Worm (Caenorhabditis elegans) whole organism, L4 larva: ENCODE data around the gene ssna-1.

ENCODE experiments used
- F10B5.3 ChIP-seq: sonication (generic microtip); optimal IDR thresholded peaks from 2 replicates; lab custom pipeline; 2016; ENCODE audit warnings: mild to moderate bottlenecking, missing genetic modification characterization, missing compliant biosample characterization
- F26F4.8 ChIP-seq: fragments of 200-800 bp; sonication (Bioruptor generic); conservative IDR thresholded peaks from 2 replicates; pipeline ENCODE4 v1.3.6; 2022; ENCODE audit warnings: missing genetic modification characterization, missing compliant biosample characterization
- F44E2.7 ChIP-seq: fragments of 200-800 bp; sonication (Bioruptor generic); IDR thresholded peaks from 2 replicates; pipeline ENCODE4 v2.1.2; 2022; ENCODE audit warnings: missing genetic modification characterization, missing compliant biosample characterization
- T20F7.1 ChIP-seq: fragments of 200-800 bp; sonication (Bioruptor generic); optimal IDR thresholded peaks from 2 replicates; lab custom pipeline; 2018; ENCODE audit warnings: mild to moderate bottlenecking, missing genetic modification characterization, missing compliant biosample characterization
- T26A8.4 ChIP-seq: fragments of 200-800 bp; sonication (Bioruptor generic); IDR thresholded peaks from 2 replicates; pipeline ENCODE4 v1.3.6; 2022; ENCODE audit warnings: missing genetic modification characterization, missing compliant biosample characterization
- Y105C5A.15 ChIP-seq: fragments of 200-800 bp; sonication (Bioruptor generic); IDR thresholded peaks from 2 replicates; pipeline ENCODE4 v1.3.6; 2022; ENCODE audit warnings: missing genetic modification characterization, missing compliant biosample characterization
- Y48G9A.11 ChIP-seq: fragments of 200-800 bp; sonication (Bioruptor generic); IDR thresholded peaks from 2 replicates; pipeline ENCODE4 v1.3.6; 2022; ENCODE audit warnings: missing genetic modification reagents, missing genetic modification characterization, missing compliant biosample characterization
- Y5F2A.4 ChIP-seq: fragments of 200-800 bp; sonication (Bioruptor generic); optimal IDR thresholded peaks from 2 replicates; lab custom pipeline; 2018; ENCODE audit warnings: mild to moderate bottlenecking, missing genetic modification characterization, missing compliant biosample characterization
- Y75B8A.6 ChIP-seq: fragments of 200-800 bp; sonication (Bioruptor generic); IDR thresholded peaks from 2 replicates; pipeline ENCODE4 v1.3.6; 2022; ENCODE audit warnings: missing genetic modification reagents, missing genetic modification characterization, missing compliant biosample characterization
- ZK546.5 ChIP-seq, 2 experiments: sonication (generic microtip); optimal IDR thresholded peaks; 2 replicates each; lab custom pipeline; 2017; ENCODE audit warnings: missing biosample characterization in 2 of 2, missing genetic modification characterization in 2 of 2
- aly-2 ChIP-seq: sonication (generic microtip); optimal IDR thresholded peaks from 2 replicates; lab custom pipeline; 2018; ENCODE audit warnings: missing biosample characterization, missing genetic modification characterization
- ama-1 ChIP-seq: fragments of 150-350 bp; optimal IDR thresholded peaks from 2 replicates; lab custom pipeline; 2014; ENCODE audit warnings: inconsistent platforms, mixed read lengths
- arid-1 ChIP-seq: fragments of 200-800 bp; sonication (Bioruptor generic); conservative IDR thresholded peaks from 2 replicates; pipeline ENCODE4 v1.3.6; 2022; ENCODE audit warnings: missing genetic modification reagents, missing genetic modification characterization, missing compliant biosample characterization
- attf-4 ChIP-seq: sonication (generic microtip); optimal IDR thresholded peaks from 3 replicates; lab custom pipeline; 2017; ENCODE audit warnings: missing biosample characterization, missing genetic modification characterization
- ceh-28 ChIP-seq: fragments of 150-350 bp; optimal IDR thresholded peaks from 2 replicates; lab custom pipeline; 2014; ENCODE audit warnings: missing biosample characterization, missing genetic modification reagents, missing genetic modification characterization
- ceh-62 ChIP-seq: sonication (generic microtip); optimal IDR thresholded peaks from 2 replicates; lab custom pipeline; 2017; ENCODE audit warnings: missing biosample characterization, missing genetic modification characterization
- cey-2 ChIP-seq: sonication (generic microtip); optimal IDR thresholded peaks from 3 replicates; lab custom pipeline; 2017; ENCODE audit warnings: missing genetic modification characterization, mild to moderate bottlenecking, missing compliant biosample characterization, antibody characterized with exemption, borderline replicate concordance; ENCODE audit not compliant: insufficient read depth
- ctbp-1 ChIP-seq: fragments of 200-800 bp; sonication (Bioruptor generic); IDR thresholded peaks from 2 replicates; pipeline ENCODE4 v1.3.6; 2022; ENCODE audit warnings: missing genetic modification reagents, missing genetic modification characterization, missing compliant biosample characterization
- daf-12 ChIP-seq: fragments of 150-350 bp; optimal IDR thresholded peaks from 2 replicates; lab custom pipeline; 2014; ENCODE audit warnings: missing biosample characterization, missing genetic modification reagents, missing genetic modification characterization
- daf-16 ChIP-seq, 3 experiments: sonication (generic microtip); optimal IDR thresholded peaks; 2 replicates each; lab custom pipeline; 2016 to 2017; ENCODE audit warnings: missing genetic modification characterization in 3 of 3, missing genetic modification reagents in 3 of 3, mild to moderate bottlenecking in 2 of 3, missing compliant biosample characterization in 2 of 3, missing biosample characterization in 1 of 3, moderate library complexity in 1 of 3
- daf-19 ChIP-seq: fragments of 200-800 bp; sonication (Bioruptor generic); conservative IDR thresholded peaks from 2 replicates; pipeline ENCODE4 v1.3.6; 2022; ENCODE audit warnings: missing genetic modification characterization, missing compliant biosample characterization
- dmd-6 ChIP-seq: fragments of 200-800 bp; sonication (Bioruptor generic); IDR thresholded peaks from 2 replicates; pipeline ENCODE4 v1.3.6; 2022; ENCODE audit warnings: missing genetic modification reagents, missing genetic modification characterization, missing compliant biosample characterization
- dmd-9 ChIP-seq: fragments of 200-800 bp; sonication (Bioruptor generic); IDR thresholded peaks from 2 replicates; pipeline ENCODE4 v1.3.6; 2022; ENCODE audit warnings: missing genetic modification reagents, missing genetic modification characterization, missing compliant biosample characterization
- dpl-1 ChIP-seq: fragments of 150-350 bp; optimal IDR thresholded peaks from 2 replicates; lab custom pipeline; 2014; ENCODE audit warnings: missing biosample characterization, missing genetic modification reagents, missing genetic modification characterization
- duxl-1 ChIP-seq: sonication (generic microtip); optimal IDR thresholded peaks from 2 replicates; lab custom pipeline; 2016; ENCODE audit warnings: mild to moderate bottlenecking, missing genetic modification characterization, moderate library complexity, missing compliant biosample characterization; ENCODE audit not compliant: poor library complexity
- egl-43 ChIP-seq: fragments of 200-800 bp; sonication (Bioruptor generic); IDR thresholded peaks from 2 replicates; pipeline ENCODE4 v1.3.6; 2022; ENCODE audit warnings: missing genetic modification reagents, missing genetic modification characterization, missing compliant biosample characterization
- fos-1 ChIP-seq: fragments of 150-350 bp; optimal IDR thresholded peaks from 2 replicates; lab custom pipeline; 2014; ENCODE audit warnings: missing biosample characterization, missing genetic modification characterization
- hif-1 ChIP-seq, 2 experiments: sonication (generic microtip); optimal IDR thresholded peaks; 2 replicates each; lab custom pipeline; 2016 to 2017; ENCODE audit warnings: missing compliant biosample characterization in 2 of 2, missing genetic modification characterization in 2 of 2, missing genetic modification reagents in 2 of 2, missing genotype in 2 of 2, mild to moderate bottlenecking in 1 of 2
- hmg-1.1 ChIP-seq: fragments of 200-800 bp; sonication (Bioruptor generic); IDR thresholded peaks from 2 replicates; pipeline ENCODE4 v1.3.6; 2022; ENCODE audit warnings: missing genetic modification reagents, missing genetic modification characterization, missing compliant biosample characterization
- lin-1 ChIP-seq: fragments of 200-800 bp; sonication (Bioruptor generic); IDR thresholded peaks from 2 replicates; pipeline ENCODE4 v1.3.6; 2022; ENCODE audit warnings: missing genetic modification reagents, missing genetic modification characterization, missing compliant biosample characterization
- lin-15B ChIP-seq: fragments of 150-350 bp; sonication (generic microtip); optimal IDR thresholded peaks from 3 replicates; lab custom pipeline; 2014; ENCODE audit warnings: missing biosample characterization, missing genetic modification characterization
- lin-38 ChIP-seq: fragments of 200-800 bp; sonication (Bioruptor generic); IDR thresholded peaks from 2 replicates; pipeline ENCODE4 v1.3.6; 2022; ENCODE audit warnings: missing genetic modification reagents, missing genetic modification characterization, missing compliant biosample characterization
- madf-9 ChIP-seq: fragments of 200-800 bp; sonication (Bioruptor generic); conservative IDR thresholded peaks from 2 replicates; pipeline ENCODE4 v1.3.6; 2022; ENCODE audit warnings: missing genetic modification reagents, missing genetic modification characterization, missing compliant biosample characterization
- mdl-1 ChIP-seq, 2 experiments: fragments of 150-350 bp in 1 of 2; sonication (generic microtip) in 1 of 2; optimal IDR thresholded peaks; 2 replicates each; lab custom pipeline; 2014 to 2017; ENCODE audit warnings: missing biosample characterization in 2 of 2, missing genetic modification characterization in 2 of 2
- mxl-3 ChIP-seq: fragments of 200-800 bp; sonication (Bioruptor generic); optimal IDR thresholded peaks from 2 replicates; lab custom pipeline; 2018; ENCODE audit warnings: mild to moderate bottlenecking, missing genetic modification characterization, missing compliant biosample characterization
- nhr-11 ChIP-seq: fragments of 150-350 bp; optimal IDR thresholded peaks from 2 replicates; lab custom pipeline; 2014; ENCODE audit warnings: missing biosample characterization, missing genetic modification characterization
- nhr-237 ChIP-seq: sonication (generic microtip); optimal IDR thresholded peaks from 2 replicates; lab custom pipeline; 2017; ENCODE audit warnings: missing biosample characterization, missing genetic modification characterization
- nhr-41 ChIP-seq: fragments of 200-800 bp; sonication (Bioruptor generic); IDR thresholded peaks from 2 replicates; pipeline ENCODE4 v1.3.6; 2022; ENCODE audit warnings: missing genetic modification reagents, missing genetic modification characterization, missing compliant biosample characterization
- nhr-42 ChIP-seq: fragments of 200-800 bp; sonication (Bioruptor generic); IDR thresholded peaks from 2 replicates; pipeline ENCODE4 v1.3.6; 2022; ENCODE audit warnings: missing genetic modification characterization, missing compliant biosample characterization
- nhr-6 ChIP-seq: fragments of 150-350 bp; optimal IDR thresholded peaks from 2 replicates; lab custom pipeline; 2014; ENCODE audit warnings: missing biosample characterization, missing genetic modification characterization
- nhr-76 ChIP-seq: fragments of 150-350 bp; optimal IDR thresholded peaks from 2 replicates; lab custom pipeline; 2014; ENCODE audit warnings: missing biosample characterization, missing genetic modification characterization
- nhr-77 ChIP-seq: fragments of 150-350 bp; optimal IDR thresholded peaks from 2 replicates; lab custom pipeline; 2014; ENCODE audit warnings: missing biosample characterization, missing genetic modification characterization
- pqm-1 ChIP-seq: sonication (generic microtip); optimal IDR thresholded peaks from 2 replicates; lab custom pipeline; 2017; ENCODE audit warnings: missing biosample characterization, missing genetic modification characterization
- saeg-2 ChIP-seq: fragments of 200-800 bp; sonication (Bioruptor generic); IDR thresholded peaks from 2 replicates; pipeline ENCODE4 v1.3.6; 2022; ENCODE audit warnings: missing genetic modification reagents, missing genetic modification characterization, missing compliant biosample characterization
- sdz-12 ChIP-seq: fragments of 200-800 bp; sonication (Bioruptor generic); optimal IDR thresholded peaks from 2 replicates; lab custom pipeline; 2018; ENCODE audit warnings: mild to moderate bottlenecking, missing genetic modification characterization, missing compliant biosample characterization
- set-16 ChIP-seq: fragments of 200-800 bp; sonication (Bioruptor generic); IDR thresholded peaks from 2 replicates; pipeline ENCODE4 v1.3.6; 2022; ENCODE audit warnings: missing genetic modification reagents, missing genetic modification characterization, missing compliant biosample characterization
- snpc-1.2 ChIP-seq: fragments of 200-800 bp; sonication (Bioruptor generic); IDR thresholded peaks from 2 replicates; pipeline ENCODE4 v1.3.6; 2022; ENCODE audit warnings: missing genetic modification reagents, missing genetic modification characterization, missing compliant biosample characterization
- tag-97 ChIP-seq: fragments of 200-800 bp; sonication (Bioruptor generic); IDR thresholded peaks from 2 replicates; pipeline ENCODE4 v1.3.6; 2022; ENCODE audit warnings: missing genetic modification characterization, missing compliant biosample characterization
- ztf-7 ChIP-seq: fragments of 150-350 bp; optimal IDR thresholded peaks from 2 replicates; lab custom pipeline; 2014; ENCODE audit warnings: missing biosample characterization, missing genetic modification characterization

The ssna-1 gene

ce11 chrIV:390279-390678 lies 2.4 kb downstream of the ssna-1 start, which contains the start of the genes ears-2 and uncp-18 (continued):
- TF ChIP-seq T26A8.4 (peak; percentile 90), dmd-9 (GFP tag; lab: Robert Waterston, UW) (peak; percentile 87), daf-16 (GFP tag; optimal IDR thresholded peaks at IDR 0.05; lab: Kevin White, UChicago) (peak; percentile 43 to 89), daf-16 (tag; optimal IDR thresholded peaks at IDR 0.05; lab: Kevin White, UChicago) (peak; percentile 79), lin-38 (GFP tag; lab: Robert Waterston, UW) (peak; percentile 90), nhr-237 (no peak), dpl-1 (GFP tag; lab: Kevin White, UChicago) (peak; percentile 81), tag-97 (GFP tag; lab: Robert Waterston, UW) (no peak), duxl-1 (tag; lab: Kevin White, UChicago) (peak; percentile 94), lin-1 (GFP tag; lab: Robert Waterston, UW) (peak; percentile 79), F10B5.3 (tag; lab: Kevin White, UChicago) (peak; percentile 55), nhr-77 (tag; lab: Kevin White, UChicago) (peak; percentile 74), aly-2 (tag; lab: Kevin White, UChicago) (peak; percentile 54), cey-2 (tag; lab: Kevin White, UChicago) (no peak), ztf-7 (tag; lab: Kevin White, UChicago) (peak; percentile 71), nhr-42 (GFP tag; lab: Robert Waterston, UW) (peak; percentile 79), pqm-1 (tag; lab: Kevin White, UChicago) (peak; percentile 54), ceh-62 (no peak), madf-9 (GFP tag; lab: Robert Waterston, UW) (peak; percentile 76; the same call in 1 of the 2 replicates), nhr-76 (tag; lab: Kevin White, UChicago) (no peak), nhr-6 (tag; lab: Kevin White, UChicago) (peak; percentile 87), ceh-28 (tag; lab: Kevin White, UChicago) (no peak), hmg-1.1 (peak; percentile 95), sdz-12 (peak; percentile 96), Y48G9A.11 (GFP tag; lab: Robert Waterston, UW) (peak; percentile 49; the same call in 1 of the 2 replicates), daf-19 (GFP tag; lab: Robert Waterston, UW) (no peak), dmd-6 (GFP tag; lab: Robert Waterston, UW) (peak; percentile 71), F44E2.7 (GFP tag; lab: Robert Waterston, UW) (peak; percentile 84; the same call in 1 of the 2 replicates), saeg-2 (GFP tag; lab: Robert Waterston, UW) (no peak), ZK546.5 (tag; optimal IDR thresholded peaks at IDR 0.05; lab: Kevin White, UChicago) (no peak), set-16 (peak; percentile 66), fos-1 (tag; lab: Kevin White, UChicago) (no peak), mdl-1 (tag; optimal IDR thresholded peaks at IDR 0.05; lab: Kevin White, UChicago) (peak in 1 of 2 experiments; percentile 20), nhr-11 (tag; lab: Kevin White, UChicago) (no peak), Y5F2A.4 (GFP tag; lab: Kevin White, UChicago) (no peak)

DNA sequence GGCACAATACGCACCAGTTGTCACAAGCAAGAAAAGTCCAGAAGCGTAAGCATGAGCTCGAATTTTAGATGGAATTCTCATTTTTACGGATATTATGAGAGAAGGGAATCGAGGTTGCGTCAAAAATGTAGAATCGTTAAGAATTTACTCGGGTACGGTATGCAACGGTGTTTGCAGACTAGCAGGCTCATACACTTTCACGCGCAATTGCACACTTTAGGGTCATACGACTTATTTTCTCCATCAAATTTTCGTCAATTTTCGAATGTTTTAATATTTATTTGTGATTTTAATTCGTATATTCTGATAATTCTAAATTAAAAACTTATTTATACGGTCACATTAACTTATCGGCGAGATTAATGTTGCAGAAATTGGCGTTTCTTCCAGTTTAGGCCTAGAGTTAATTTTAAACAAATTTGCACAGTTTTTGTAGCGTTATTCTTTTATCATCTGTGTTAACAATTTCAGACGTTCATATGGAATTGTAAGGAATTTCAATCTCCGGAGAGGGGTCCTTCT lies 5.6 kb downstream of the ssna-1 start, which contains the start of the genes T07A9.15 and nog-1:
TSS of gene T07A9.15 (minus strand) at position 138 of the 522 bp plus-strand sequence.
TSS of gene nog-1 (plus strand) at position 472 of the 522 bp plus-strand sequence.
- TF ChIP-seq T20F7.1 (GFP tag; lab: Kevin White, UChicago) = no peak
- TF ChIP-seq ctbp-1 = no peak
- no peak for TF ChIP-seq mxl-3 (GFP tag; lab: Kevin White, UChicago)
- no peak for TF ChIP-seq Y75B8A.6 (GFP tag; lab: Robert Waterston, UW)
- no peak for TF ChIP-seq Y105C5A.15
- no peak for TF ChIP-seq nhr-41 (GFP tag; lab: Robert Waterston, UW)
- peak; percentile 51; the same call in 1 of the 2 replicates for TF ChIP-seq hmg-1.1
- peak; percentile 63 for TF ChIP-seq dpl-1 (GFP tag; lab: Kevin White, UChicago)
- peak in 1 of 2 experiments; percentile 27 for TF ChIP-seq hif-1 (tag; optimal IDR thresholded peaks at IDR 0.05; lab: Kevin White, UChicago)
- TF ChIP-seq ama-1 = no peak
- no peak for TF ChIP-seq snpc-1.2
- TF ChIP-seq ceh-28 (tag; lab: Kevin White, UChicago) = no peak
- TF ChIP-seq egl-43 (GFP tag; lab: Robert Waterston, UW) = no peak
- no peak for TF ChIP-seq T26A8.4
- no peak for TF ChIP-seq nhr-237
- TF ChIP-seq attf-4 (tag; lab: Kevin White, UChicago) = no peak
- TF ChIP-seq arid-1 (GFP tag; lab: Robert Waterston, UW) = 0 out of 2 replicates have a peak, but pooled peaks have one; percentile 19
- no peak for TF ChIP-seq F26F4.8 (GFP tag; lab: Robert Waterston, UW)
- TF ChIP-seq Y48G9A.11 (GFP tag; lab: Robert Waterston, UW) = no peak
- no peak for TF ChIP-seq daf-12 (tag; lab: Kevin White, UChicago)
- TF ChIP-seq lin-15B (tag; lab: Kevin White, UChicago) = no peak
